Worm (Caenorhabditis elegans): ENCODE data around the gene nhr-255.
A peak's percentile ranks its signal among the peaks of the same experiment; 100 is the strongest.

nhr-255 gene

DNA sequence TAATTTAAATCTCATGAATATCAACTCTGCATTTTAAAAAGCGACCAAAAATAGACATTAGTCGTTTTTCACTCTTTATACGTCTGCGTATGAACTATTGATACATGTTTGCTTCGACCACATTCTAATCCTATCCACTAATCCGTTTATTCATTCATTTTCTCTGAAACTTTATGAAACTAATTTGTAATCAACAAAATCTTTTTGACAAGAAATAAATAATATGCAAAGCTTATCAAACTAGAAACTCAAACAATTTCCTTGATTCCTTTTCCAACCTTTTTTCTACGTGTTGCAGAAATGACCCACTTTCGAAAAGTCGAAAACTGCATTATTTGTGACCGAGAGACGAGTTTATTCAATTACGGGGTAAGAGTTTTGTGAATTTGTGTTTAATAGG lies at the start of gene nhr-255:
Gene nhr-255 (plus strand): TSS at position 301 of the 400 bp plus-strand sequence.
- TF ChIP-seq unc-130 (GFP tag; optimal IDR thresholded peaks at IDR 0.05): no peak
- TF ChIP-seq ceh-28 (tag; optimal IDR thresholded peaks at IDR 0.05): no peak
- no peak for TF ChIP-seq skn-1 (tag; optimal IDR thresholded peaks at IDR 0.05)
- TF ChIP-seq lin-29 (GFP tag; IDR thresholded peaks at IDR 0.05): no peak
- TF ChIP-seq lin-1 (GFP tag; IDR thresholded peaks at IDR 0.05): no peak
- TF ChIP-seq php-3 (GFP tag; IDR thresholded peaks at IDR 0.05): no peak

DNA sequence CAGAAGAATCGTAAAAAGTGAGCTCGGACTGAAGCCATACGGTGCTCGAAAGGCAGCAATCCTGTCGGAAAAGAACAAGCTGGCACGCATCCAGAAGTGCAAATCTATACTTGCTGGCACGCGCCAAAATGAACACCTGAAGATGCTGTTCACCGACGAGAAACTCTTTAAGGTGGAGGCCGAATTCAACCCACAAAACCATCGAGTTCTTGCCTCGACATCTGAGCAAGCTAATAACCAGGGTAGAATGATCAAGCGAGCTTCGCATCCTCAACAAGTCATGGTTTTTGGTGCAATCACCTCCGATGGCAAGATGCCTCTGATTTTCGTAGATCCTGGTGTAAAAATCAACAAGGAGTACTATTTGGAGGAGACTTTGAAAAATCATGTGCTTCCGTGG lies 48.9 kb upstream of the nhr-255 start:
- TF ChIP-seq unc-62 (GFP tag; optimal IDR thresholded peaks at IDR 0.05 in 1 of 2) (peak in 1 of 2 experiments; percentile 96), unc-62 (tag; optimal IDR thresholded peaks at IDR 0.05) (no peak), mes-2 (tag; optimal IDR thresholded peaks at IDR 0.05; ENCODE audit: poor library complexity, severe bottlenecking) (no peak), mxl-3 (GFP tag; optimal IDR thresholded peaks at IDR 0.05) (no peak), snpc-4 (tag; optimal IDR thresholded peaks at IDR 0.05) (no peak)

DNA sequence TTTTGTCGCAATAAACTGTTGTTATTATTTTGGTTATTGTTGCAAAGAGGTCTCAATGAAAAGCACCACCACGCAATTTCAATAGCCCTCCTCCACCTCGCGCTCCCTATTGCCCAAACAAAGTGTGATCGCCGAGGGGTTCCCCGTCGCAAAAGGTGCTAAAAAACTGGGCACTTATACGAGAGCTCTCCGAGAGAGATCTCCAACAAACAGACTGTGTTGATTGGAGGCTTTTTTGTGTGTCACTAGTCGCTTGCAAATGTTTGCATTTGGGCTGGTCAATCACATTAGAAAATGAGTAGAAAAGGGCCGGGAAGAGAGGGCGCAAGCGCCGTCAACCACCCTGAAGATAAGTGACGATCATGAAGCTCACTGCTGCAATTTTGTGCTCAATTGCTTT lies 46.0 kb upstream of the nhr-255 start, which contains the start of gene ZK662.2:
Gene ZK662.2 (plus strand): TSS at position 301 of the 400 bp plus-strand sequence.
- TF ChIP-seq ctbp-1 (GFP tag; IDR thresholded peaks at IDR 0.05) (no peak), ZK546.5 (tag; optimal IDR thresholded peaks at IDR 0.05) (no peak), F44E2.7 (GFP tag; IDR thresholded peaks at IDR 0.05) (0 out of 2 replicates have a peak, but pooled peaks have one; percentile 8)

DNA sequence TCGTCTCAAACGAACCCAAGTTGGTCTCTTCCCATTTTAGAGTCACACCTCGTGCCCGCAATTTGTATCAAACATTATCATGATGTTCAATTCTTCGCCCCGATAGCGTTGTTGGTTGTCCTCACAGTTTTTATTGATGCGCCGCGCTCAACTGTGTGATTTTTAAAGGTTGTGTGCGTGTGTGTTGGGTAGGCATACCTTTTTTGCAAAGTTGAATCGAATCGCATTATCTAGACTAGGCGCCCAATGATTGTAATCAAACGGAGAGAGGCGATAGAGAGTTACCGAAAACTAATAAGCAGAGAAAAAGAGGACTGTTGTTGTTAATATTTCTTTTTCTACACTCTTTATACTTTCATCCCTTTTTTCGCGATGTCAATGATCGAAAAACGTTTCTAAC lies 42.2 kb upstream of the nhr-255 start:
- TF ChIP-seq mdl-1 (tag; optimal IDR thresholded peaks at IDR 0.05): peak; percentile 4 to 44
- TF ChIP-seq gei-8 (GFP tag; optimal IDR thresholded peaks at IDR 0.05): peak; percentile 23
- peak; percentile 19 for TF ChIP-seq duxl-1 (tag; optimal IDR thresholded peaks at IDR 0.05; ENCODE audit: poor library complexity)
- TF ChIP-seq dmd-6 (GFP tag; IDR thresholded peaks at IDR 0.05): peak; percentile 77
- no peak for TF ChIP-seq ztf-11 (tag; optimal IDR thresholded peaks at IDR 0.05)
- no peak for TF ChIP-seq nhr-25 (tag; optimal IDR thresholded peaks at IDR 0.05; ENCODE audit: borderline replicate concordance, insufficient read depth)
- TF ChIP-seq nhr-48 (tag; optimal IDR thresholded peaks at IDR 0.05): peak; percentile 82
- TF ChIP-seq T20F7.1 (GFP tag; optimal IDR thresholded peaks at IDR 0.05): no peak
- no peak for TF ChIP-seq ceh-20 (GFP tag; IDR thresholded peaks at IDR 0.05)
- peak; percentile 80 for TF ChIP-seq hlh-11 (tag; optimal IDR thresholded peaks at IDR 0.05)
- peak; percentile 53 for TF ChIP-seq nhr-28 (tag; optimal IDR thresholded peaks at IDR 0.05)
- peak; percentile 41 for TF ChIP-seq dve-1 (tag; optimal IDR thresholded peaks at IDR 0.05; ENCODE audit: insufficient read depth)
- TF ChIP-seq zfp-3 (GFP tag; conservative IDR thresholded peaks at IDR 0.05): no peak
- 0 out of 2 replicates have a peak, but pooled peaks have one; percentile 14 for TF ChIP-seq T26A8.4 (GFP tag; IDR thresholded peaks at IDR 0.05)
- peak; percentile 56; the same call in 1 of the 2 replicates for TF ChIP-seq php-3 (GFP tag; IDR thresholded peaks at IDR 0.05)
- no peak for TF ChIP-seq daf-16 (GFP tag; optimal IDR thresholded peaks at IDR 0.05)
- peak; percentile 83 for TF ChIP-seq daf-16 (tag; optimal IDR thresholded peaks at IDR 0.05)
- TF ChIP-seq mes-2 (tag; optimal IDR thresholded peaks at IDR 0.05; ENCODE audit: poor library complexity, severe bottlenecking): peak; percentile 23
- TF ChIP-seq pqm-1 (tag; optimal IDR thresholded peaks at IDR 0.05): peak; percentile 31
- no peak for TF ChIP-seq spr-3 (GFP tag; optimal IDR thresholded peaks at IDR 0.05)

DNA sequence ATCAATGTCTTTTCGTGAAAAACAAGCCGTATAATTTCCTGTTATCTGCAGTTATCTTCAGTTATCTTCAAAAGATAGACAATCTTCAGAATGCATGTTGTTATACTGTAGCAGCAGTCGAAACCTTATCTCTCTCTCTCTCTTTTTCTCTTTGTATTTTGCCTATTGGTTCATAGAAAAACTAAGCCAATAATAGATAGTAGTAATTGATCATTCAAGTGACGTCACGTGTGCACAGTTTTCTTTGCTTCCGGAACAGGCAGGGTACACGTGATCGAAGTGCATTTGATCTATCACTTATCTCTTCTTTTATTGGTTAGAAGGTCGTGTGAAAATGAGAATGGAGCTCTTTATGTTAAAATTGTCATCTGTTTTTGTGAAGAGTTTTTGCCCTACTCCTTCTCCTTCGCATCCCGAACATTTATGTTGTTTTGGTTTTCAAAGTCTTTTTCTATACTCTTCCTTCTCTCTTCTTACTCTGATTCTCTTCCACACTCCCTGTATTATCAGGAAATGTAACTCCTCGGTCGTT lies 37.8 kb upstream of the nhr-255 start:
- TF ChIP-seq arid-1 (GFP tag; conservative IDR thresholded peaks at IDR 0.05) (no peak), fkh-10 (GFP tag; optimal IDR thresholded peaks at IDR 0.05) (no peak), zfp-3 (GFP tag; conservative IDR thresholded peaks at IDR 0.05) (no peak), unc-130 (GFP tag; optimal IDR thresholded peaks at IDR 0.05) (no peak), nhr-28 (tag; optimal IDR thresholded peaks at IDR 0.05) (peak; percentile 53), ztf-11 (tag; optimal IDR thresholded peaks at IDR 0.05) (no peak), zip-11 (GFP tag; IDR thresholded peaks at IDR 0.05) (no peak), T20F7.1 (GFP tag; optimal IDR thresholded peaks at IDR 0.05) (no peak), ceh-28 (tag; optimal IDR thresholded peaks at IDR 0.05) (no peak), ceh-82 (tag; optimal IDR thresholded peaks at IDR 0.05) (no peak), daf-16 (GFP tag; optimal IDR thresholded peaks at IDR 0.05) (peak in 1 of 2 experiments; percentile 8), daf-16 (tag; optimal IDR thresholded peaks at IDR 0.05) (peak; percentile 84), nhr-77 (tag; optimal IDR thresholded peaks at IDR 0.05) (peak; percentile 49), zfp-2 (tag; optimal IDR thresholded peaks at IDR 0.05) (no peak), nhr-76 (tag; optimal IDR thresholded peaks at IDR 0.05) (no peak), zag-1 (tag; optimal IDR thresholded peaks at IDR 0.05) (no peak), nhr-237 (tag; optimal IDR thresholded peaks at IDR 0.05) (no peak), ama-1 (optimal IDR thresholded peaks at IDR 0.05) (no peak), hif-1 (tag; optimal IDR thresholded peaks at IDR 0.05) (no peak), ZK546.5 (tag; optimal IDR thresholded peaks at IDR 0.05) (no peak), skn-1 (tag; optimal IDR thresholded peaks at IDR 0.05) (no peak)
